In genomic region chr3L:548304-549198, dm6 we compare ENCODE assay signal across 5 fruit fly cellular contexts.
A peak's percentile ranks its signal among the peaks of the same experiment; 100 is the strongest.
TF ChIP-seq lines count a peak whose summit lies in the region.

No protein-coding gene starts in this region.

- TF ChIP-seq CTCF in whole organism, embryonic (GFP tag; optimal IDR thresholded peaks at IDR 0.05; lab: Kevin White, UChicago), result no peak

TF ChIP-seq in whole organism, adult, 20 proteins besides CTCF, POLR2A, EP300 and RAD21 (continues in another document):
- TF ChIP-seq cic (GFP tag; optimal IDR thresholded peaks at IDR 0.05; lab: Kevin White, UChicago) (peak; percentile 71), ovo (GFP tag; optimal IDR thresholded peaks at IDR 0.05; lab: Kevin White, UChicago) (no peak), CG11617 (GFP tag; optimal IDR thresholded peaks at IDR 0.05; lab: Kevin White, UChicago) (peak; percentile 33), CG33017 (tag; optimal IDR thresholded peaks at IDR 0.05; lab: Kevin White, UChicago) (peak; percentile 22), pad (GFP tag; optimal IDR thresholded peaks at IDR 0.05; lab: Kevin White, UChicago) (peak; percentile 20), CG14711 (tag; optimal IDR thresholded peaks at IDR 0.05; lab: Kevin White, UChicago) (peak; percentile 38), Crg-1 (GFP tag; optimal IDR thresholded peaks at IDR 0.05; lab: Kevin White, UChicago) (peak; percentile 55), Hr96 (GFP tag; optimal IDR thresholded peaks at IDR 0.05; lab: Kevin White, UChicago) (no peak), CG1620 (GFP tag; optimal IDR thresholded peaks at IDR 0.05; lab: Kevin White, UChicago) (no peak), kay (GFP tag; lab: Kevin White, UChicago; ENCODE audit: borderline replicate concordance) (peak; percentile 98), Clk (GFP tag; optimal IDR thresholded peaks at IDR 0.05; lab: Kevin White, UChicago) (peak; percentile 24), bab1 (GFP tag; optimal IDR thresholded peaks at IDR 0.05; lab: Kevin White, UChicago) (no peak), CG7045 (GFP tag; optimal IDR thresholded peaks at IDR 0.05; lab: Kevin White, UChicago) (no peak), CG5204 (GFP tag; optimal IDR thresholded peaks at IDR 0.05; lab: Kevin White, UChicago) (no peak), CG7101 (tag; optimal IDR thresholded peaks at IDR 0.05; lab: Kevin White, UChicago) (no peak), cnc (optimal IDR thresholded peaks at IDR 0.05; lab: Kevin White, UChicago) (no peak), toe (GFP tag; optimal IDR thresholded peaks at IDR 0.05; lab: Kevin White, UChicago) (no peak), tj (GFP tag; optimal IDR thresholded peaks at IDR 0.05; lab: Kevin White, UChicago) (peak; percentile 64), Mnt (GFP tag; optimal IDR thresholded peaks at IDR 0.05; lab: Kevin White, UChicago) (peak; percentile 43)

TF ChIP-seq in whole organism, embryonic, 481 proteins besides CTCF, POLR2A, EP300 and RAD21 (continues in another document):
- TF ChIP-seq CG18476 (GFP tag; optimal IDR thresholded peaks at IDR 0.05; lab: Kevin White, UChicago), result no peak
- no peak for TF ChIP-seq Mad (GFP tag; optimal IDR thresholded peaks at IDR 0.05; lab: Kevin White, UChicago)
- TF ChIP-seq grn (GFP tag; optimal IDR thresholded peaks at IDR 0.05; lab: Kevin White, UChicago), result peak; percentile 62
- TF ChIP-seq CG14667 (GFP tag; IDR thresholded peaks at IDR 0.05; lab: Robert Waterston, UW), result no peak
- TF ChIP-seq CG13775 (GFP tag; optimal IDR thresholded peaks at IDR 0.05; lab: Kevin White, UChicago), result no peak
- no peak for TF ChIP-seq Deaf1 (tag; optimal IDR thresholded peaks at IDR 0.05; lab: Kevin White, UChicago)
- TF ChIP-seq gt (GFP tag; IDR thresholded peaks at IDR 0.05; lab: Robert Waterston, UW), result no peak
- TF ChIP-seq Abd-B (GFP tag; optimal IDR thresholded peaks at IDR 0.05; lab: Kevin White, UChicago), result no peak
- no peak for TF ChIP-seq br (optimal IDR thresholded peaks at IDR 0.05; lab: Kevin White, UChicago)
- TF ChIP-seq Doc3 (GFP tag; IDR thresholded peaks at IDR 0.05; lab: Robert Waterston, UW; ENCODE audit: partially characterized antibody), result no peak
- peak; percentile 6 for TF ChIP-seq Myb (GFP tag; optimal IDR thresholded peaks at IDR 0.05; lab: Kevin White, UChicago)
- no peak for TF ChIP-seq pzg (GFP tag; optimal IDR thresholded peaks at IDR 0.05; lab: Kevin White, UChicago)
- TF ChIP-seq Dref (GFP tag; IDR thresholded peaks at IDR 0.05; lab: Robert Waterston, UW), result peak; percentile 47
- TF ChIP-seq Dip2 (GFP tag; IDR thresholded peaks at IDR 0.05; lab: Robert Waterston, UW), result no peak
- no peak for TF ChIP-seq gfzf (GFP tag; optimal IDR thresholded peaks at IDR 0.05; lab: Kevin White, UChicago)
- no peak for TF ChIP-seq CG4282 (GFP tag; optimal IDR thresholded peaks at IDR 0.05; lab: Kevin White, UChicago)
- no peak for TF ChIP-seq CG6272 (GFP tag; IDR thresholded peaks at IDR 0.05; lab: Robert Waterston, UW)
- no peak for TF ChIP-seq wor (GFP tag; IDR thresholded peaks at IDR 0.05; lab: Robert Waterston, UW)
- TF ChIP-seq CG15479 (GFP tag; optimal IDR thresholded peaks at IDR 0.05; lab: Kevin White, UChicago), result peak; percentile 22
- no peak for TF ChIP-seq Chrac-16 (GFP tag; optimal IDR thresholded peaks at IDR 0.05; lab: Kevin White, UChicago)

TF ChIP-seq in whole organism, prepupa, 60 proteins besides CTCF, POLR2A, EP300 and RAD21:
- TF ChIP-seq Smox (GFP tag; optimal IDR thresholded peaks at IDR 0.05; lab: Kevin White, UChicago) (peak; percentile 9), Eip78C (GFP tag; lab: Kevin White, UChicago) (peak; percentile 72), CG31627 (GFP tag; optimal IDR thresholded peaks at IDR 0.05; lab: Kevin White, UChicago) (no peak), CG8319 (GFP tag; optimal IDR thresholded peaks at IDR 0.05; lab: Kevin White, UChicago) (no peak), CG10669 (GFP tag; optimal IDR thresholded peaks at IDR 0.05; lab: Kevin White, UChicago) (no peak), CG8632 (GFP tag; optimal IDR thresholded peaks at IDR 0.05; lab: Kevin White, UChicago) (no peak), CG7368 (GFP tag; optimal IDR thresholded peaks at IDR 0.05; lab: Kevin White, UChicago) (no peak), Sox14 (GFP tag; optimal IDR thresholded peaks at IDR 0.05; lab: Kevin White, UChicago) (peak; percentile 37), vri (GFP tag; optimal IDR thresholded peaks at IDR 0.05; lab: Kevin White, UChicago) (peak; percentile 97), Met (GFP tag; optimal IDR thresholded peaks at IDR 0.05; lab: Kevin White, UChicago) (peak; percentile 4), lz (GFP tag; optimal IDR thresholded peaks at IDR 0.05; lab: Kevin White, UChicago) (no peak), Eip93F (GFP tag; optimal IDR thresholded peaks at IDR 0.05; lab: Kevin White, UChicago) (peak; percentile 40), svp (GFP tag; lab: Kevin White, UChicago) (peak; percentile 64), Eip75B (GFP tag; optimal IDR thresholded peaks at IDR 0.05; lab: Kevin White, UChicago) (no peak), CG16779 (tag; optimal IDR thresholded peaks at IDR 0.05; lab: Kevin White, UChicago) (peak; percentile 7), OdsH (GFP tag; optimal IDR thresholded peaks at IDR 0.05; lab: Kevin White, UChicago) (no peak), topi (GFP tag; optimal IDR thresholded peaks at IDR 0.05; lab: Kevin White, UChicago) (no peak), fkh (GFP tag; optimal IDR thresholded peaks at IDR 0.05; lab: Kevin White, UChicago) (peak; percentile 93), Ets21C (GFP tag; optimal IDR thresholded peaks at IDR 0.05; lab: Kevin White, UChicago) (no peak), Ets96B (tag; optimal IDR thresholded peaks at IDR 0.05; lab: Kevin White, UChicago) (no peak)

TF ChIP-seq in whole organism, pupa, 21 proteins besides CTCF, POLR2A, EP300 and RAD21:
- peak; percentile 20 for TF ChIP-seq EcR (GFP tag; optimal IDR thresholded peaks at IDR 0.05; lab: Kevin White, UChicago)
- TF ChIP-seq Pif1B (GFP tag; optimal IDR thresholded peaks at IDR 0.05; lab: Kevin White, UChicago), result no peak
- no peak for TF ChIP-seq CG17806 (tag; optimal IDR thresholded peaks at IDR 0.05; lab: Kevin White, UChicago)
- peak; percentile 6 for TF ChIP-seq CG14655 (GFP tag; optimal IDR thresholded peaks at IDR 0.05; lab: Kevin White, UChicago)
- TF ChIP-seq CG4496 (GFP tag; IDR thresholded peaks at IDR 0.05; lab: Robert Waterston, UW), result 0 out of 3 replicates have a peak, but pooled peaks have one; percentile 17

TF ChIP-seq in whole organism, wandering third instar larva, 38 proteins besides CTCF, POLR2A, EP300 and RAD21:
- TF ChIP-seq Rel (GFP tag; optimal IDR thresholded peaks at IDR 0.05; lab: Kevin White, UChicago) (peak; percentile 11), Rel (tag; optimal IDR thresholded peaks at IDR 0.05; lab: Kevin White, UChicago) (peak; percentile 93), Hr83 (GFP tag; optimal IDR thresholded peaks at IDR 0.05; lab: Kevin White, UChicago; ENCODE audit: poor library complexity, severe bottlenecking) (peak; percentile 35), fru (GFP tag; optimal IDR thresholded peaks at IDR 0.05; lab: Kevin White, UChicago) (peak; percentile 27), CG32264 (GFP tag; optimal IDR thresholded peaks at IDR 0.05; lab: Kevin White, UChicago) (no peak), sage (GFP tag; optimal IDR thresholded peaks at IDR 0.05; lab: Kevin White, UChicago) (peak; percentile 18), foxo (GFP tag; optimal IDR thresholded peaks at IDR 0.05; lab: Kevin White, UChicago) (peak; percentile 8 to 12), Sp1 (GFP tag; optimal IDR thresholded peaks at IDR 0.05; lab: Kevin White, UChicago) (peak; percentile 71), Jra (GFP tag; optimal IDR thresholded peaks at IDR 0.05; lab: Kevin White, UChicago) (no peak), GATAd (GFP tag; optimal IDR thresholded peaks at IDR 0.05; lab: Kevin White, UChicago) (no peak), brk (GFP tag; optimal IDR thresholded peaks at IDR 0.05; lab: Kevin White, UChicago) (peak; percentile 17), br (GFP tag; optimal IDR thresholded peaks at IDR 0.05; lab: Kevin White, UChicago) (peak; percentile 62), pan (optimal IDR thresholded peaks at IDR 0.05; lab: Kevin White, UChicago) (no peak), Hnf4 (GFP tag; optimal IDR thresholded peaks at IDR 0.05; lab: Kevin White, UChicago) (peak; percentile 36), OdsH (GFP tag; optimal IDR thresholded peaks at IDR 0.05; lab: Kevin White, UChicago) (peak; percentile 15), psq (GFP tag; optimal IDR thresholded peaks at IDR 0.05; lab: Kevin White, UChicago) (peak; percentile 55), h (GFP tag; optimal IDR thresholded peaks at IDR 0.05; lab: Kevin White, UChicago) (peak; percentile 89), Vsx2 (GFP tag; optimal IDR thresholded peaks at IDR 0.05; lab: Kevin White, UChicago; ENCODE audit: partially characterized antibody) (no peak), HLH106 (tag; optimal IDR thresholded peaks at IDR 0.05; lab: Kevin White, UChicago) (peak; percentile 14), dmrt93B (GFP tag; optimal IDR thresholded peaks at IDR 0.05; lab: Kevin White, UChicago) (peak; percentile 3), rgr (GFP tag; optimal IDR thresholded peaks at IDR 0.05; lab: Kevin White, UChicago) (peak; percentile 30), jim (GFP tag; optimal IDR thresholded peaks at IDR 0.05; lab: Kevin White, UChicago) (peak; percentile 88)
